Worm (Caenorhabditis elegans): ENCODE data around the gene che-10.

The che-10 gene

DNA sequence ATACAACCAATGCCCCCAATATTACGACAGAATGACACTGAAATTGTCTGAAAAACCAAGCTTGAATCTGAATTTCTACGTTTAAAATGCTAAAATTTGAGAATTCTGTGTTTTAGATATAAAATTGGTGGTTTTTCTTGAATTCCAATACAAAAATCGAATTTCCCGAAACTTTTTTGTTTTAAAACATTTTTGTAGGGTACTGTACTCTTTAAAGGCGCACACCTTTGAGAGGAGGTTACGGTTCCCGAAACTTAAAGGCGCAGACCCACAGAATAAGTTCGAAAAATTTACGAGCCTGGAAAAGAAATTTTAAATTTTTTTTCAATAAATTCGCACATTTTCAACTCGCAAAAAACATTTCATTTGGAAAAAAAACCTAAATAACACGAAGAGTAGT lies 33.5 kb downstream of the che-10 start:
- TF ChIP-seq tbx-11 (GFP tag; IDR thresholded peaks at IDR 0.05) = no peak
- no peak for TF ChIP-seq tra-4 (tag; optimal IDR thresholded peaks at IDR 0.05)
- TF ChIP-seq hmg-4 (GFP tag; optimal IDR thresholded peaks at IDR 0.05) = no peak
- TF ChIP-seq ceh-13 (GFP tag; optimal IDR thresholded peaks at IDR 0.05) = no peak
- TF ChIP-seq hmbx-1 (tag; optimal IDR thresholded peaks at IDR 0.05) = no peak
- no peak for TF ChIP-seq sea-1 (GFP tag; conservative IDR thresholded peaks at IDR 0.05)
- no peak for TF ChIP-seq ama-1 (optimal IDR thresholded peaks at IDR 0.05)
- no peak for TF ChIP-seq B0310.2 (tag; optimal IDR thresholded peaks at IDR 0.05)
- no peak for TF ChIP-seq pes-1 (GFP tag; IDR thresholded peaks at IDR 0.05)

DNA sequence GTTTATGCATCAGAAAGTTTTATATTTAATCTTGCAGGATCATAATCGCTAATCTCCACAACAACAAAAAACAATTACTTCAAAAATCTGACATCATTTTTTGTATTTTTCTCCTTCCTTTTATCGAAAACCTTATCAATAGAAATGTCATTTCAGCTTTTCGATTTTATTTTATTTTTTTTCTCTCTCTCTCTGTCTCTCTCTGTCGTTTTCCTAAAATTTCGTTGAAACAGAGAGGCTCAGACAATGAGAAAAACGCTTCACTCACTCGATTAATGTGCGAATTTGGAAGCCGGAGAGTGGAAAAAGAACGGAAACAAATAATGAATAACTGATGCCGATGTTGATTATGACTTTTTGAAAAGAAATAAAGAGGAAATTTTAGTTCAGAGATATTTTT lies 34.0 kb downstream of the che-10 start:
- no peak for TF ChIP-seq scrt-1 (GFP tag; IDR thresholded peaks at IDR 0.05)

DNA sequence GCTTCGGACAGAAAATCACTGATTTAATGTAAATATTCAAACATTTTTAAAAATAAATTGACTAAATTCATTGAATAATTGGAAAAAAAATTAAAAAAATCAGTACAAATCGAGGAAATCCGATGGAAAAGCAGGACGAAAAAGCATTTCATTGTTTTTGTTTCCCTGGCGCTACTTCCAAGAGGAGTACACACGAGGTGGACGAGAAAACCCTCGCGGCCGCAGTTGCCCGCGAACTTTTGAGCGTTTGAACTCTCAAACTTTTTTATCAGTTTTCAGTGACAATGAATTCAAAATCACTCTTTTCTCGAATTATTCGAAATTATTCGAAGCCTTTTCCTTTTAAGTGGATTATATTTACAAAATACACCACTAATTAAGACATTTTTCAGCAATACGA lies 35.1 kb downstream of the che-10 start, which contains the start of gene F35D11.4:
Gene F35D11.4 (plus strand): TSS at position 393 of the 400 bp plus-strand sequence.
- TF ChIP-seq B0310.2 (tag; optimal IDR thresholded peaks at IDR 0.05) (no peak), F13C5.2 (tag; optimal IDR thresholded peaks at IDR 0.05) (peak; percentile 37), ets-7 (tag; optimal IDR thresholded peaks at IDR 0.05) (no peak), ama-1 (optimal IDR thresholded peaks at IDR 0.05) (no peak), hmbx-1 (tag; optimal IDR thresholded peaks at IDR 0.05) (no peak), scrt-1 (GFP tag; IDR thresholded peaks at IDR 0.05) (no peak), aly-1 (tag; optimal IDR thresholded peaks at IDR 0.05) (no peak), pes-1 (GFP tag; IDR thresholded peaks at IDR 0.05) (0 out of 2 replicates have a peak, but pooled peaks have one; percentile 25), ceh-36 (tag; optimal IDR thresholded peaks at IDR 0.05) (no peak), sea-1 (GFP tag; conservative IDR thresholded peaks at IDR 0.05) (no peak), hmg-4 (GFP tag; optimal IDR thresholded peaks at IDR 0.05) (peak; percentile 57), tbx-11 (GFP tag; IDR thresholded peaks at IDR 0.05) (0 out of 2 replicates have a peak, but pooled peaks have one; percentile 26), hnd-1 (tag; optimal IDR thresholded peaks at IDR 0.05) (no peak), tra-4 (tag; optimal IDR thresholded peaks at IDR 0.05) (no peak), ceh-13 (GFP tag; optimal IDR thresholded peaks at IDR 0.05) (no peak), flt-1 (GFP tag; IDR thresholded peaks at IDR 0.05) (no peak), tbx-37 (GFP tag; conservative IDR thresholded peaks at IDR 0.05) (peak; percentile 74)

DNA sequence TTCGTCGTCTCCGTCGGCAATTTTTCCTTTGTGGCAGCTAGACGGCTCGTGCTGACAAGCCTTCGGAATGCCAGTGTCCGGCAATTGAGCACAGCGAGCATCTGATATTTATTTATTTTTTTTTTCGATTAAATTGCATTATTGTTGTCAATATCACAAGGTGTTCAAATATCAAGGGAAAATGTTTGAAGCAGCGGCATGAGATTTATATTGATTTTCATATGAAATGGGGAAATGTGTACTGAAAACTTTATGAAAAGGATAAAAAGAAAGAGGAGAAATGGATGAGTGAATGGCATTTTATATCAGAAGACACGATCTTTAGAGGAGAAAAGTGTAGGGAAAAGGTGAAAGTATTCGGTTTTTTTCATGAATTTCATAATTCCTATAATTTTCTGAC lies 35.6 kb downstream of the che-10 start, which contains the start of gene coa-3:
Gene coa-3 (minus strand): TSS at position 101 of the 400 bp plus-strand sequence.
- no peak for TF ChIP-seq ama-1 (optimal IDR thresholded peaks at IDR 0.05)
- no peak for TF ChIP-seq scrt-1 (GFP tag; IDR thresholded peaks at IDR 0.05)
- TF ChIP-seq ceh-36 (tag; optimal IDR thresholded peaks at IDR 0.05) = no peak
- no peak for TF ChIP-seq flt-1 (GFP tag; IDR thresholded peaks at IDR 0.05)
- no peak for TF ChIP-seq tbx-37 (GFP tag; conservative IDR thresholded peaks at IDR 0.05)
- no peak for TF ChIP-seq aly-1 (tag; optimal IDR thresholded peaks at IDR 0.05)
- TF ChIP-seq pes-1 (GFP tag; IDR thresholded peaks at IDR 0.05) = no peak
- no peak for TF ChIP-seq sea-1 (GFP tag; conservative IDR thresholded peaks at IDR 0.05)
- TF ChIP-seq tbx-11 (GFP tag; IDR thresholded peaks at IDR 0.05) = no peak
- no peak for TF ChIP-seq ets-7 (tag; optimal IDR thresholded peaks at IDR 0.05)
- TF ChIP-seq hmg-4 (GFP tag; optimal IDR thresholded peaks at IDR 0.05) = no peak
- no peak for TF ChIP-seq hmbx-1 (tag; optimal IDR thresholded peaks at IDR 0.05)
- no peak for TF ChIP-seq F13C5.2 (tag; optimal IDR thresholded peaks at IDR 0.05)
- no peak for TF ChIP-seq hnd-1 (tag; optimal IDR thresholded peaks at IDR 0.05)
- TF ChIP-seq tra-4 (tag; optimal IDR thresholded peaks at IDR 0.05) = no peak
- TF ChIP-seq ceh-13 (GFP tag; optimal IDR thresholded peaks at IDR 0.05) = no peak
- no peak for TF ChIP-seq B0310.2 (tag; optimal IDR thresholded peaks at IDR 0.05)

DNA sequence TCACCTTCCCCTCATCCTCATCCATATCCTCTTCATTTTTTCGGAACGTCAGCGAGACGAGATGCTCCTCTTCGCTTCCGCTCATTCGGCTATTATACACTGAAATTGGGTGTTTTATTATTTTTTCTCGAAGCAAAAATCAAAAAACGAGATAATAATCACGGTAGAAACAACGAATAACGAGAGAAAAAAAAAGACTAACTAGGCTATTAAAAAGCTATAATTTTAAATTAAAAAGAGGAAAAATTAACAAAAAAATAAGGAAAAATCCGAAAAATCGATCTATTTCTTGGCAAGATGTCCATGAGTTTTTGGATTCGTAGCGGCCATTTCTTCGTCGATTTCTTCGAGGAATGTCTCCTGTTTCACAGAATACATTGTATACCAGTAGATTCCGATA lies 36.9 kb downstream of the che-10 start, which contains the start of gene ipla-1:
Gene ipla-1 (minus strand): TSS at position 101 of the 400 bp plus-strand sequence.
- TF ChIP-seq hmbx-1 (tag; optimal IDR thresholded peaks at IDR 0.05) (no peak), flt-1 (GFP tag; IDR thresholded peaks at IDR 0.05) (no peak), aly-1 (tag; optimal IDR thresholded peaks at IDR 0.05) (no peak), pes-1 (GFP tag; IDR thresholded peaks at IDR 0.05) (no peak), hnd-1 (tag; optimal IDR thresholded peaks at IDR 0.05) (no peak), hmg-4 (GFP tag; optimal IDR thresholded peaks at IDR 0.05) (no peak), sea-1 (GFP tag; conservative IDR thresholded peaks at IDR 0.05) (no peak), F13C5.2 (tag; optimal IDR thresholded peaks at IDR 0.05) (no peak), ama-1 (optimal IDR thresholded peaks at IDR 0.05) (no peak), ceh-36 (tag; optimal IDR thresholded peaks at IDR 0.05) (no peak), tbx-11 (GFP tag; IDR thresholded peaks at IDR 0.05) (no peak), ceh-13 (GFP tag; optimal IDR thresholded peaks at IDR 0.05) (no peak), tra-4 (tag; optimal IDR thresholded peaks at IDR 0.05) (no peak), B0310.2 (tag; optimal IDR thresholded peaks at IDR 0.05) (no peak)

DNA sequence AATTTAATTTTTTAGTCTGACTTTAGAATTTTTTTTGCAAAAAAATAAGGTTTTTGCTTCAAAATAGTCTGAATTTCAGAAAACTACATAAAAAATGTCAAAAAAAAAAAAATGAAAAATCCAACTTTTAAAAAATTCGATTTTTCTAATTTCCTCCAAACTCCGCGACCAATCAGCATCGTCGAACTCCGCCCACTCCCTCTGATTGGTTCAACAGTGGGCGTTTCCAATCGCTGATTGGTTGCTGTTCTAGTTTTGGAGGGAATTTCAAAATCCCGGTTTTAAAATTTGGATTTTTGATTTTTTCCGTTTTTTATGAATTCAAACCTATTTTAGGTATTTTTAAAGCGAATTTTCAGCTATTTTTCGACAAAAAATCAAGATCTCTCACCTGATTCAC lies 37.3 kb downstream of the che-10 start:
- TF ChIP-seq tra-4 (tag; optimal IDR thresholded peaks at IDR 0.05) (no peak), hmbx-1 (tag; optimal IDR thresholded peaks at IDR 0.05) (no peak), tbx-37 (GFP tag; conservative IDR thresholded peaks at IDR 0.05) (no peak), flt-1 (GFP tag; IDR thresholded peaks at IDR 0.05) (no peak), pes-1 (GFP tag; IDR thresholded peaks at IDR 0.05) (no peak), hnd-1 (tag; optimal IDR thresholded peaks at IDR 0.05) (no peak), sea-1 (GFP tag; conservative IDR thresholded peaks at IDR 0.05) (no peak)

DNA sequence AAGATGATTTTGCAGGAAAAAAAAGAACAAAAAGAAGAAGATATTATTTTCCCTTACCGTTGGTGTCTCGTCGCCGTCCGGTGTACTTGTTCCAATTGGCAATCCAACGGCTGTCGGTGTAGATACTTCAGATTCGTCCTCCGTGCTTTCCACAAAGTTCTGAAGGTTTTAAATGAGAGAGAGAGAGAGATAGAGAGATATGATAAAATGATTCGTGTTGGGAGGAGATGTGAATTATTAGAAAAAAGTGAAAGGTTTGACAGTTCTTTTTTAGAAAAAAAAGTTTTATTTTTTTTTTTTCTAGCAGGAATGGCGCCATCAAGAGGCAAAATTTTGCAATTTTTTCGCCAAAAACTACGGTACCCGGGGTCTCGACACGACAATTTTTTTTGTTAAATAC lies 37.9 kb downstream of the che-10 start:
- TF ChIP-seq pes-1 (GFP tag; IDR thresholded peaks at IDR 0.05) (no peak), tbx-11 (GFP tag; IDR thresholded peaks at IDR 0.05) (no peak), ceh-36 (tag; optimal IDR thresholded peaks at IDR 0.05) (no peak), hmg-4 (GFP tag; optimal IDR thresholded peaks at IDR 0.05) (no peak), tra-4 (tag; optimal IDR thresholded peaks at IDR 0.05) (no peak), flt-1 (GFP tag; IDR thresholded peaks at IDR 0.05) (no peak), scrt-1 (GFP tag; IDR thresholded peaks at IDR 0.05) (no peak), F13C5.2 (tag; optimal IDR thresholded peaks at IDR 0.05) (no peak), ceh-13 (GFP tag; optimal IDR thresholded peaks at IDR 0.05) (no peak), hmbx-1 (tag; optimal IDR thresholded peaks at IDR 0.05) (no peak), hnd-1 (tag; optimal IDR thresholded peaks at IDR 0.05) (no peak), aly-1 (tag; optimal IDR thresholded peaks at IDR 0.05) (no peak), tbx-37 (GFP tag; conservative IDR thresholded peaks at IDR 0.05) (no peak), B0310.2 (tag; optimal IDR thresholded peaks at IDR 0.05) (no peak), ets-7 (tag; optimal IDR thresholded peaks at IDR 0.05) (no peak), sea-1 (GFP tag; conservative IDR thresholded peaks at IDR 0.05) (no peak), ama-1 (optimal IDR thresholded peaks at IDR 0.05) (no peak)
